Worm (Caenorhabditis elegans) whole organism, mixed stage, embryonic: ENCODE measurements around the gene ZC412.3.

Experiments used
- ceh-39 ChIP-seq: fragments of 150-350 bp; optimal IDR thresholded peaks from 2 replicates; lab custom pipeline; 2014; ENCODE audit warnings: missing biosample characterization, missing genetic modification characterization
- ces-1 ChIP-seq: fragments of 150-350 bp; optimal IDR thresholded peaks from 2 replicates; lab custom pipeline; 2014; ENCODE audit warnings: missing biosample characterization, missing genetic modification reagents, missing genetic modification characterization
- elt-1 ChIP-seq: sonication (generic microtip); optimal IDR thresholded peaks from 2 replicates; lab custom pipeline; 2017; ENCODE audit warnings: missing genetic modification characterization, mild to moderate bottlenecking, missing compliant biosample characterization, antibody characterized with exemption, moderate library complexity, borderline replicate concordance; ENCODE audit not compliant: insufficient read depth
- elt-3 ChIP-seq: fragments of 150-350 bp; optimal IDR thresholded peaks from 2 replicates; lab custom pipeline; 2014; ENCODE audit warnings: missing biosample characterization, missing genetic modification characterization
- lsy-2 ChIP-seq: fragments of 150-350 bp; optimal IDR thresholded peaks from 2 replicates; lab custom pipeline; 2014; ENCODE audit warnings: missing biosample characterization, missing genetic modification characterization
- mab-5 ChIP-seq: fragments of 150-350 bp; optimal IDR thresholded peaks from 2 replicates; lab custom pipeline; 2014; ENCODE audit warnings: missing biosample characterization, missing genetic modification characterization
- mep-1 ChIP-seq: fragments of 150-350 bp; optimal IDR thresholded peaks from 2 replicates; lab custom pipeline; 2017; ENCODE audit warnings: missing biosample characterization, missing genetic modification reagents, missing genetic modification characterization, inconsistent platforms
- nhr-12 ChIP-seq: fragments of 150-350 bp; optimal IDR thresholded peaks from 2 replicates; lab custom pipeline; 2014; ENCODE audit warnings: missing biosample characterization, missing genetic modification characterization
- nhr-237 ChIP-seq: fragments of 150-350 bp; optimal IDR thresholded peaks from 2 replicates; lab custom pipeline; 2014; ENCODE audit warnings: missing biosample characterization, missing genetic modification characterization
- nhr-28 ChIP-seq: fragments of 150-350 bp; optimal IDR thresholded peaks from 2 replicates; lab custom pipeline; 2014; ENCODE audit warnings: missing biosample characterization, missing genetic modification characterization
- nhr-76 ChIP-seq: sonication (generic microtip); optimal IDR thresholded peaks from 2 replicates; lab custom pipeline; 2017; ENCODE audit warnings: missing biosample characterization, missing genetic modification characterization
- pha-4 ChIP-seq: fragments of 150-350 bp; optimal IDR thresholded peaks from 2 replicates; lab custom pipeline; 2018; ENCODE audit warnings: missing biosample characterization, missing genetic modification reagents, missing genetic modification characterization
- tbx-8 ChIP-seq: fragments of 200-800 bp; sonication (Bioruptor generic); optimal IDR thresholded peaks from 2 replicates; lab custom pipeline; 2018; ENCODE audit warnings: mild to moderate bottlenecking, missing genetic modification characterization, moderate library complexity, missing compliant biosample characterization
- unc-62 ChIP-seq: fragments of 150-350 bp; optimal IDR thresholded peaks from 2 replicates; lab custom pipeline; 2014; ENCODE audit warnings: missing biosample characterization, missing genetic modification reagents, missing genetic modification characterization

DNA sequence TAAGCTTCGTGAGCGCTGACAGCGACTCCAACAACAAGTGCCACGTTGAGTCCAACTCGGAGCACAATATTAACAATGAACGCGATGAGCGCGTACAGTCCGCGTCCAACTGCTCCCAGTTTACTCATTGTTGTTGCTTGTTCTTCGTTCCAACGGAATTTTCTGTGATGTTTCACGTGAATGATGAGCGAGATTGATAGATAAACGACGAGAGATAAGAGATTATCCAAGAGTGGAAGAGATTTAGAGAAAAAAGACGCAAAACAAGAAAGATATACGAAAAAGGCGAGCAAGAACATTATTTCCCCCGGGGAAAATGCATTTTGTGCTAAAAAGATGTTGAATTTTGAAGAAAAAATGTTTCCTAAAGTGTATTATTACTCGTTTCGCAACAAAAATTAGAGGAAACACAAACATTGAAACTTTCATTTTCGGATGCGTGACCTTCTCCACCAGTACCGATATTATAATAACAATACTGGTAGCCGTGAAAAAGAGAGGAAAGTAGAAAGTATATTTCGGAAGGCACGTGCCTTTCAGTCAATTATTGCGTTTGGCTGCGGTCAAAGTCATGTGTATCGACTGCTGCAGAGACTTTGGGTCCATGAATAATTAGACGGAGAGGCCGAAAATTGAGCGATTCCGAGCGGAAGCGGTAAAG lies 39.8 kb downstream of the ZC412.3 start:
- peak; percentile 18 for TF ChIP-seq unc-62 (GFP tag; lab: Kevin White, UChicago)
- no peak for TF ChIP-seq pha-4 (tag; lab: Kevin White, UChicago)
- no peak for TF ChIP-seq mep-1 (tag; lab: Kevin White, UChicago)
- TF ChIP-seq nhr-12 (tag; lab: Kevin White, UChicago) = no peak
- peak; percentile 38 for TF ChIP-seq elt-3 (tag; lab: Kevin White, UChicago)
- no peak for TF ChIP-seq nhr-76
- no peak for TF ChIP-seq ces-1 (GFP tag; lab: Kevin White, UChicago)
- no peak for TF ChIP-seq mab-5 (tag; lab: Kevin White, UChicago)
- TF ChIP-seq elt-1 (tag; lab: Kevin White, UChicago) = peak; percentile 58
- no peak for TF ChIP-seq nhr-28
- no peak for TF ChIP-seq tbx-8 (GFP tag; lab: Kevin White, UChicago)
- TF ChIP-seq nhr-237 (tag; lab: Kevin White, UChicago) = no peak
- no peak for TF ChIP-seq ceh-39 (tag; lab: Kevin White, UChicago)
- TF ChIP-seq lsy-2 (tag; lab: Kevin White, UChicago) = no peak
